Fruit fly (Drosophila melanogaster): ENCODE data around the gene Hibch.

- no peak for TF ChIP-seq seq (GFP tag; IDR thresholded peaks at IDR 0.05)
- TF ChIP-seq Dfd (GFP tag; optimal IDR thresholded peaks at IDR 0.05), result no peak
- no peak for TF ChIP-seq CG2875 (GFP tag; optimal IDR thresholded peaks at IDR 0.05)
- TF ChIP-seq CG10654 (GFP tag; optimal IDR thresholded peaks at IDR 0.05), result peak; percentile 10
- no peak for TF ChIP-seq disco-r (GFP tag; optimal IDR thresholded peaks at IDR 0.05)
- TF ChIP-seq chinmo (GFP tag; IDR thresholded peaks at IDR 0.05; ENCODE audit: partially characterized antibody), result 0 out of 4 replicates have a peak, but pooled peaks have one; percentile 65
- TF ChIP-seq CG10366 (GFP tag; IDR thresholded peaks at IDR 0.05), result peak; percentile 34
- TF ChIP-seq trem (tag; optimal IDR thresholded peaks at IDR 0.05), result peak; percentile 80
- TF ChIP-seq CkIIα-i1 (GFP tag; IDR thresholded peaks at IDR 0.05), result no peak
- no peak for TF ChIP-seq CG11723 (GFP tag; optimal IDR thresholded peaks at IDR 0.05)
- no peak for TF ChIP-seq CG15696 (tag; optimal IDR thresholded peaks at IDR 0.05)
Observed at dm6 chr3R:15332994-15333393, 24.0 kb upstream of the Hibch start, which contains the start of the genes Fkbp39 and Cyfip.
